Worm (Caenorhabditis elegans): Measurements from ENCODE around the gene str-45.

str-45 gene

ce11 chrV:15190903-15191302 lies 32.1 kb downstream of the str-45 start, which contains the start of gene Y75B12B.11 (continued):
- TF ChIP-seq ceh-40 (GFP tag; IDR thresholded peaks at IDR 0.05): peak; percentile 94
- peak; percentile 92 for TF ChIP-seq unc-130 (GFP tag; optimal IDR thresholded peaks at IDR 0.05)
- peak; percentile 83 for TF ChIP-seq K12H6.12 (tag; optimal IDR thresholded peaks at IDR 0.05)
- TF ChIP-seq nhr-90 (tag; optimal IDR thresholded peaks at IDR 0.05): peak; percentile 98
- peak; percentile 90 for TF ChIP-seq snpc-1.3 (tag; optimal IDR thresholded peaks at IDR 0.05; ENCODE audit: insufficient read depth)
- TF ChIP-seq F10E7.11 (tag; optimal IDR thresholded peaks at IDR 0.05): peak; percentile 76
- peak; percentile 67; the same call in 1 of the 2 replicates for TF ChIP-seq cebp-1 (GFP tag; IDR thresholded peaks at IDR 0.05)
- peak; percentile 88 for TF ChIP-seq cebp-1 (tag; optimal IDR thresholded peaks at IDR 0.05)
- TF ChIP-seq dox-1 (GFP tag; IDR thresholded peaks at IDR 0.05): peak; percentile 95
- TF ChIP-seq nhr-80 (tag; optimal IDR thresholded peaks at IDR 0.05): peak; percentile 73
- TF ChIP-seq ceh-91 (GFP tag; IDR thresholded peaks at IDR 0.05): peak; percentile 70
- peak; percentile 96 for TF ChIP-seq D2030.7 (GFP tag; IDR thresholded peaks at IDR 0.05)
- peak; percentile 95 for TF ChIP-seq tlf-1 (GFP tag; optimal IDR thresholded peaks at IDR 0.05)
- peak; percentile 46 for TF ChIP-seq ztf-3 (GFP tag; optimal IDR thresholded peaks at IDR 0.05)
- TF ChIP-seq egl-44 (GFP tag; IDR thresholded peaks at IDR 0.05): peak; percentile 96
- TF ChIP-seq ccch-3 (GFP tag; optimal IDR thresholded peaks at IDR 0.05): no peak
- TF ChIP-seq egrh-3 (GFP tag; IDR thresholded peaks at IDR 0.05): peak; percentile 78
- peak; percentile 95 for TF ChIP-seq ztf-26 (tag; optimal IDR thresholded peaks at IDR 0.05)
- TF ChIP-seq F52B5.7 (tag; optimal IDR thresholded peaks at IDR 0.05): peak; percentile 97
- TF ChIP-seq T26A5.8 (tag; optimal IDR thresholded peaks at IDR 0.05): peak; percentile 98
- peak; percentile 95 for TF ChIP-seq rcor-1 (GFP tag; IDR thresholded peaks at IDR 0.05)
- TF ChIP-seq lsy-27 (tag; optimal IDR thresholded peaks at IDR 0.05; ENCODE audit: borderline replicate concordance, insufficient read depth): peak; percentile 83
- TF ChIP-seq hsf-1 (GFP tag; IDR thresholded peaks at IDR 0.05): peak; percentile 95
- TF ChIP-seq pbrm-1 (GFP tag; IDR thresholded peaks at IDR 0.05): peak; percentile 93
- TF ChIP-seq sdz-38 (tag; optimal IDR thresholded peaks at IDR 0.05): no peak
- peak; percentile 81 for TF ChIP-seq nhr-179 (tag; optimal IDR thresholded peaks at IDR 0.05)
- peak; percentile 62 for TF ChIP-seq F33H1.4 (GFP tag; IDR thresholded peaks at IDR 0.05)
- peak; percentile 98 for TF ChIP-seq B0336.3 (GFP tag; IDR thresholded peaks at IDR 0.05)
- TF ChIP-seq Y79H2A.3 (GFP tag; conservative IDR thresholded peaks at IDR 0.05): peak; percentile 91
- TF ChIP-seq repo-1 (tag; optimal IDR thresholded peaks at IDR 0.05): peak; percentile 96
- peak; percentile 90; the same call in 1 of the 2 replicates for TF ChIP-seq nfya-2 (GFP tag; IDR thresholded peaks at IDR 0.05)
- peak; percentile 71 for TF ChIP-seq madf-8 (GFP tag; conservative IDR thresholded peaks at IDR 0.05)
- peak; percentile 68 for TF ChIP-seq gei-17 (GFP tag; optimal IDR thresholded peaks at IDR 0.05)
- TF ChIP-seq rpc-1 (optimal IDR thresholded peaks at IDR 0.05): peak; percentile 97
- TF ChIP-seq rpc-1 (tag; optimal IDR thresholded peaks at IDR 0.05): peak; percentile 97
- peak; percentile 93 for TF ChIP-seq fkh-3 (tag; optimal IDR thresholded peaks at IDR 0.05)
- peak; percentile 78 for TF ChIP-seq ama-1 (optimal IDR thresholded peaks at IDR 0.05)
- peak; percentile 93 to 95 for TF ChIP-seq ama-1 (GFP tag; optimal IDR thresholded peaks at IDR 0.05)
- peak; percentile 96 for TF ChIP-seq ceh-58 (GFP tag; IDR thresholded peaks at IDR 0.05)
- no peak for TF ChIP-seq pha-4 (tag; optimal IDR thresholded peaks at IDR 0.05)

DNA sequence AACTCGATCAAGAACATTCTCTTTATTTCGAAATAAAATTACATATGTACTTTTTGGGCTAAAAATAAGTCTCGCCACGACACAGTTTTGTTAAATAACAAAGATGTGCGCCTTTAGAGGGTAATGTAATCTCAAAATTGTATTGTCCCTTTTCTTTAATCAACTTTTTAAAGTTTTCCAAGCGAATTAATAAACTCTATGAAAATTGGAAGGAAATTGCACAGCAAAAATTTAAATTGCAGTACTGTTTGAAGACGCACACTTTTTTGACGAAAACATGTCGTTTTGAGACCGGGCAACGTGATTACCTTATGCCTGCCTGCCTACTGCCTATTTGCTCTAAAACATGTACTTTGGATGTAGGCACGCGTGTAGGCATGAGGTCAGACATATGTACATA lies 33.2 kb downstream of the str-45 start:
- TF ChIP-seq ekl-4 (GFP tag; IDR thresholded peaks at IDR 0.05) (no peak), Y67H2A.10 (GFP tag; conservative IDR thresholded peaks at IDR 0.05) (no peak), pha-4 (tag; optimal IDR thresholded peaks at IDR 0.05) (no peak), aptf-2 (GFP tag; conservative IDR thresholded peaks at IDR 0.05) (no peak), unc-130 (GFP tag; optimal IDR thresholded peaks at IDR 0.05) (no peak), bed-2 (GFP tag; IDR thresholded peaks at IDR 0.05) (no peak), Y95B8A.8 (GFP tag; IDR thresholded peaks at IDR 0.05) (no peak), hsf-1 (GFP tag; IDR thresholded peaks at IDR 0.05) (no peak), F33H1.4 (GFP tag; IDR thresholded peaks at IDR 0.05) (no peak)

Measured in whole organism, young adult.